Fruit fly (Drosophila melanogaster) whole organism, pupa: ENCODE results near the gene Edg84A.

Experiments used
- CG10348 ChIP-seq: fragments of 200-800 bp; sonication (Bioruptor generic); IDR thresholded peaks from 2 replicates; pipeline ENCODE4 v1.3.6; 2022; ENCODE audit warnings: missing biosample characterization, missing genetic modification characterization
- CG14655 ChIP-seq: fragments of 200-800 bp; sonication (Bioruptor generic); optimal IDR thresholded peaks from 3 replicates; lab custom pipeline; 2017; ENCODE audit warnings: mild to moderate bottlenecking, missing biosample characterization, missing genetic modification reagents, missing genetic modification characterization
- CG15710 ChIP-seq: fragments of 200-800 bp; sonication (Bioruptor generic); optimal IDR thresholded peaks from 2 replicates; lab custom pipeline; 2018; ENCODE audit warnings: missing biosample characterization, mild to moderate bottlenecking, missing genetic modification characterization, moderate library complexity
- CG34367 ChIP-seq: fragments of 200-800 bp; sonication (Bioruptor generic); optimal IDR thresholded peaks from 2 replicates; lab custom pipeline; 2018; ENCODE audit warnings: missing biosample characterization, mild to moderate bottlenecking, missing genetic modification characterization
- Pif1B ChIP-seq: fragments of 200-800 bp; sonication (Bioruptor generic); optimal IDR thresholded peaks from 3 replicates; lab custom pipeline; 2016; ENCODE audit warnings: missing biosample characterization, missing genetic modification characterization
- rn ChIP-seq: fragments of 200-800 bp; sonication (Bioruptor generic); IDR thresholded peaks from 2 replicates; pipeline ENCODE4 v1.3.6; 2022; ENCODE audit warnings: missing biosample characterization, missing genetic modification characterization

DNA sequence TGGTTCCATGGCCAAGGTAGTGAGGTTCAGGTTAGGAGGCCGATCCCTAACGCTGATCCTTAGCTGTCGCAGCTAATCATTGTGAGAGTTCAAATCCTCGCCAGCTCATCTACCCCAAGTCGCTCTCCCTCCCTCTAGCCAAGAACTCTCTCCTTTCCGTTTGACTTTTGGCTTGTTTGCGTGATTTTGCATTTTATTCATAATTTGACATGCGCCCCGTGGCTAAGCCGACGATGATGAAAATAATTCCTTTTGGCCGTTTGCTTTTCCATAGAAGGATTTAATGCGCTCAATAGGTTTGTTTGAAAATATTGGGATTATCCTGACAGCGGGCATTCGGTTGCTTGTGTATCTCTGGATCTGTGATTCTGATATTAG, 21.0 kb upstream of the Edg84A start:
- TF ChIP-seq CG14655 (GFP tag; lab: Kevin White, UChicago), result no peak
- no peak for TF ChIP-seq CG10348 (GFP tag; lab: Robert Waterston, UW)
- no peak for TF ChIP-seq Pif1B (GFP tag; lab: Kevin White, UChicago)
- TF ChIP-seq rn, result no peak
- no peak for TF ChIP-seq CG15710 (tag; lab: Kevin White, UChicago)
- no peak for TF ChIP-seq CG34367 (tag; lab: Kevin White, UChicago)
